Fruit fly (Drosophila melanogaster): ENCODE results near the gene CG12177.

- TF ChIP-seq Rel (GFP tag; optimal IDR thresholded peaks at IDR 0.05) (no peak), Rel (tag; optimal IDR thresholded peaks at IDR 0.05) (peak; percentile 42), rgr (GFP tag; optimal IDR thresholded peaks at IDR 0.05) (peak; percentile 68), fru (GFP tag; optimal IDR thresholded peaks at IDR 0.05) (peak; percentile 82), Myc (optimal IDR thresholded peaks at IDR 0.05) (no peak), psq (GFP tag; optimal IDR thresholded peaks at IDR 0.05) (peak; percentile 63), woc (GFP tag; optimal IDR thresholded peaks at IDR 0.05) (peak; percentile 80), Sp1 (GFP tag; optimal IDR thresholded peaks at IDR 0.05) (peak; percentile 38), h (GFP tag; optimal IDR thresholded peaks at IDR 0.05) (peak; percentile 82), Dfd (GFP tag; optimal IDR thresholded peaks at IDR 0.05) (no peak), lola (GFP tag; optimal IDR thresholded peaks at IDR 0.05) (no peak), GATAd (GFP tag; optimal IDR thresholded peaks at IDR 0.05) (no peak), OdsH (GFP tag; optimal IDR thresholded peaks at IDR 0.05) (peak; percentile 77)
Measured at dm6 chrX:13634254-13634999, 45.9 kb downstream of the CG12177 start.

Measured in whole organism, wandering third instar larva.